Fruit fly (Drosophila melanogaster): ENCODE results near the gene CG18476.

The CG18476 gene

DNA sequence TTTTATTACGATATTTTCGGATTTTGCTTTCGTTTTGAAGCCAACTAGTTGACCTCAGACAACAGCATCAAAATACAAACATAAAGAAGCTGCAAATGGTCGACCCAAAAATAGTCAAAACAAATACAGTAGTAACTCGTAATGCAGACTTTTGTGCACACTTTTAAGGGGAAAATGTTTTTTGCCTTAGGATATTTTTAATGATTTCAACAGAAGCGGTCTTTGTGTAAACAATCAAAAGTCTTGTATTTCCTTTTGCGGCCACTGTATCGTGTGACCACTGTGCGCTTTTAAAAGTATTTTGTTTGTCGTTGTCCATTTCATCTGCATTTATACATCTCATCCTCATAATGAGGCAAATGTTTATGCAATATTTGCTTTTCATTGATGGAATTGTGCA is 28.5 kb downstream of the CG18476 start (continued):
- TF ChIP-seq CG12299 (tag; optimal IDR thresholded peaks at IDR 0.05) (peak; percentile 94), Abd-B (GFP tag; optimal IDR thresholded peaks at IDR 0.05) (peak; percentile 93), Sry-β (GFP tag; optimal IDR thresholded peaks at IDR 0.05) (no peak), bab2 (GFP tag; optimal IDR thresholded peaks at IDR 0.05) (peak; percentile 98), Rx (GFP tag; IDR thresholded peaks at IDR 0.05) (peak; percentile 97), H15 (GFP tag; IDR thresholded peaks at IDR 0.05) (peak; percentile 96), CG3847 (GFP tag; IDR thresholded peaks at IDR 0.05) (peak; percentile 98), pros (GFP tag; optimal IDR thresholded peaks at IDR 0.05) (no peak), CG8478 (optimal IDR thresholded peaks at IDR 0.05) (no peak), Blimp-1 (GFP tag; optimal IDR thresholded peaks at IDR 0.05) (peak; percentile 86), Xbp1 (GFP tag; optimal IDR thresholded peaks at IDR 0.05) (peak; percentile 98), E2f2 (GFP tag; IDR thresholded peaks at IDR 0.05) (peak; percentile 80), CG10979 (tag; optimal IDR thresholded peaks at IDR 0.05) (peak; percentile 78), CG32532 (GFP tag; IDR thresholded peaks at IDR 0.05) (peak; percentile 99), kni (GFP tag; optimal IDR thresholded peaks at IDR 0.05) (no peak), sc (optimal IDR thresholded peaks at IDR 0.05) (no peak), sc (GFP tag; optimal IDR thresholded peaks at IDR 0.05) (peak; percentile 66), BEAF-32 (GFP tag; optimal IDR thresholded peaks at IDR 0.05) (peak; percentile 9), scrt (GFP tag; optimal IDR thresholded peaks at IDR 0.05) (peak; percentile 93), pita (GFP tag; optimal IDR thresholded peaks at IDR 0.05) (no peak), CG42726 (GFP tag; IDR thresholded peaks at IDR 0.05; ENCODE audit: partially characterized antibody) (no peak), CG4424 (GFP tag; optimal IDR thresholded peaks at IDR 0.05) (peak; percentile 94), CG9437 (GFP tag; optimal IDR thresholded peaks at IDR 0.05) (peak; percentile 85), Optix (GFP tag; IDR thresholded peaks at IDR 0.05) (peak; percentile 95), CG2120 (GFP tag; optimal IDR thresholded peaks at IDR 0.05) (peak; percentile 99), unpg (GFP tag; optimal IDR thresholded peaks at IDR 0.05) (peak; percentile 96), gem (tag; optimal IDR thresholded peaks at IDR 0.05) (peak; percentile 96), zf30C (GFP tag; optimal IDR thresholded peaks at IDR 0.05) (no peak), Ptx1 (GFP tag; IDR thresholded peaks at IDR 0.05) (peak; percentile 97), ssp (GFP tag; IDR thresholded peaks at IDR 0.05) (peak; percentile 85), wek (GFP tag; optimal IDR thresholded peaks at IDR 0.05) (peak; percentile 84), CG8765 (GFP tag; IDR thresholded peaks at IDR 0.05) (peak; percentile 85), ftz-f1 (GFP tag; optimal IDR thresholded peaks at IDR 0.05) (peak; percentile 63), slbo (GFP tag; IDR thresholded peaks at IDR 0.05) (peak; percentile 99), sima (GFP tag; optimal IDR thresholded peaks at IDR 0.05) (peak; percentile 84), Antp (GFP tag; optimal IDR thresholded peaks at IDR 0.05) (peak; percentile 98), ranshi (GFP tag; IDR thresholded peaks at IDR 0.05) (peak; percentile 97), CG10654 (GFP tag; optimal IDR thresholded peaks at IDR 0.05) (peak; percentile 95), tin (GFP tag; optimal IDR thresholded peaks at IDR 0.05) (peak; percentile 96), disco-r (GFP tag; optimal IDR thresholded peaks at IDR 0.05) (peak; percentile 94), crol (GFP tag; IDR thresholded peaks at IDR 0.05) (peak; percentile 67), vnd (GFP tag; IDR thresholded peaks at IDR 0.05; ENCODE audit: partially characterized antibody) (no peak), z (GFP tag; IDR thresholded peaks at IDR 0.05) (peak; percentile 53; the same call in 1 of the 3 replicates), pzg (GFP tag; optimal IDR thresholded peaks at IDR 0.05) (peak; percentile 19), CG1603 (tag; optimal IDR thresholded peaks at IDR 0.05) (peak; percentile 93), CG15514 (GFP tag; optimal IDR thresholded peaks at IDR 0.05) (peak; percentile 92), tna (GFP tag; IDR thresholded peaks at IDR 0.05; ENCODE audit: partially characterized antibody) (no peak), CG4282 (GFP tag; optimal IDR thresholded peaks at IDR 0.05) (peak; percentile 96), D19A (tag; optimal IDR thresholded peaks at IDR 0.05) (peak; percentile 83), Side (GFP tag; optimal IDR thresholded peaks at IDR 0.05) (peak; percentile 97), CG6765 (GFP tag; optimal IDR thresholded peaks at IDR 0.05) (peak; percentile 94), tx (GFP tag; optimal IDR thresholded peaks at IDR 0.05) (peak; percentile 95)
